Worm (Caenorhabditis elegans): ENCODE data around the gene srd-18.

Gene srd-18

DNA sequence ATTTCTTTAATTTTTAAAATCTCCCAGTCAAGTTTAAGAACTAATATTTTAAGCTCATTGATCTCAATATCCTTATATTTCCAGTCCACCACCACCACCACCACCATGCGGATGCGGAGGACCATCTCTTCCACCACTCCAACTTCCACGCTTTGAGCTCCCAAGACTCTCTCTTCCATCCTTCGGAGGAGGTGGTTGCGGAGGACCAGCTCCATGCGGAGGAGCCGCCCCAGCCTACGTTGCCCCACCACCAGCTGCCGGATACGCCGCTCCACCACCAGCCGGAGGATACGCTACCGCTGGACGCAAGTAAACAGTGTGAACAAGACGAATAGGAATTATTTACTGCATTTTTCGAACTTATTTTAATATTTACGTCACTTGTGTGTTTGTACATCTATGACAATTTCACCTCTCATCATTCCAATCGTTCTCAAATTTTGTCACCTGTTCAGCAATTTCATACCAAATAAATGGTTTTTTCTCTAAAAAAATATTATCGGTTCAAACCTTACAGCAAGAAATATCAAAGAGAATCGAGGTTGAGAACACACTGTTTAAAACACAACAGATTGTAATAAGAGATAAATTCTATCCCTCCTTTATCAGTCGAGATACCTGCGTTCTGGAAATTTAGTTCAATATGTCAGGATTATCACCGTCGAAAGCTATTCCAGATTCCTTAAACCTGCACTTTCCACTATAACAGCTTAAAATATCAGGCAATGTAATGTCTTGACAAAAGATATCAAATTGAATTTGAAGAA lies 15.3 kb downstream of the srd-18 start:
- TF ChIP-seq egrh-3 (GFP tag; IDR thresholded peaks at IDR 0.05) = peak; percentile 87
- TF ChIP-seq Y53F4B.3 (GFP tag; IDR thresholded peaks at IDR 0.05) = no peak
- peak; percentile 91 for TF ChIP-seq zfh-2 (GFP tag; conservative IDR thresholded peaks at IDR 0.05)
- no peak for TF ChIP-seq madf-10 (tag; optimal IDR thresholded peaks at IDR 0.05)
- TF ChIP-seq ama-1 (optimal IDR thresholded peaks at IDR 0.05) = no peak
- no peak for TF ChIP-seq ama-1 (GFP tag; optimal IDR thresholded peaks at IDR 0.05)
- TF ChIP-seq sdz-38 (tag; optimal IDR thresholded peaks at IDR 0.05) = no peak
- TF ChIP-seq K11D2.4 (GFP tag; IDR thresholded peaks at IDR 0.05) = no peak
- no peak for TF ChIP-seq fkh-3 (tag; optimal IDR thresholded peaks at IDR 0.05)
- TF ChIP-seq mxl-1 (tag; optimal IDR thresholded peaks at IDR 0.05) = no peak
- no peak for TF ChIP-seq nhr-27 (tag; optimal IDR thresholded peaks at IDR 0.05)

DNA sequence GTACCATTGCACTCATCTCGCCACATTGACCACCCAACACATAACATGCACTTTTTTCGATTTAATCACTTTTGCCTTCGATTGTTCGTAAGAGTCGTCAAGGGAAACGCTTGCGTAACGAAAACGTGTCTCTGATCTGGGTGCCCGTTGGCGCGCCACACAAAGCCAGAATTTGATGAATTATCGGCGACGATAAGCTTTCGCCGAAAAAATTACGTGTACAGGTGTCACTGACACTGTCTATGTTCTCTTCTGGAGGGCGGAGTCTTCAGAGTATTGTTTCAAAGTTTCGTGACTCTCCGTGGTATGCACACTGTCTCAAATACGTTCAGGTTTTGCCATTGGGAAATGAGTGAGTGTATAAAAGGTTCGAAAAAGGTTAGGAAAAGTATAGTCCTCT lies 16.0 kb downstream of the srd-18 start, which contains the start of gene F53F1.4:
TSS of gene F53F1.4 (plus strand) at position 390 of the 400 bp plus-strand sequence.
- TF ChIP-seq nfyb-1 (GFP tag; IDR thresholded peaks at IDR 0.05) (no peak), ztf-28 (GFP tag; IDR thresholded peaks at IDR 0.05) (0 out of 2 replicates have a peak, but pooled peaks have one; percentile 37)

DNA sequence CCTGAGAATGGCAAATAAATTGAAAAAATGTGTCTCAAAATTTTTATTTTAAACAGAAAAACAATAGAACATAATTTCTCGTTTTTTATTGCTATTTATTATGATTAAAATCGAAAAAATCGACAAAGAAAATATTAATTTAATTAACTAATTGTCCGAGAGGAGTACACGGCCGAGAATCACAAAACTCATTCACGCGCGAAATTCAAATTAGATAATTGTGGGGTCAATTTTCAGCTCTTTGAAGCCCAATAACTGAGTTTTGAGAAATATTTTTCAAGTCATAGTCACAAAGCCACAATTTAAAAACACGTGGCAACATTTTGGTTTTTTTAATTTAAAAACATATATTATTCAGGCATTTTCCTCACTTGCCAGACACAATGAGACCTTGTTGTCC lies 17.6 kb downstream of the srd-18 start:
- TF ChIP-seq Y79H2A.3 (GFP tag; conservative IDR thresholded peaks at IDR 0.05) (no peak), hlh-12 (tag; optimal IDR thresholded peaks at IDR 0.05) (no peak), dpl-1 (GFP tag; optimal IDR thresholded peaks at IDR 0.05) (peak; percentile 26), lsl-1 (GFP tag; optimal IDR thresholded peaks at IDR 0.05) (peak; percentile 20), ceh-91 (GFP tag; IDR thresholded peaks at IDR 0.05) (peak; percentile 37; the same call in 1 of the 2 replicates), ZK185.1 (tag; optimal IDR thresholded peaks at IDR 0.05; ENCODE audit: poor library complexity, severe bottlenecking) (peak; percentile 9), attf-3 (GFP tag; conservative IDR thresholded peaks at IDR 0.05) (0 out of 2 replicates have a peak, but pooled peaks have one; percentile 13), xnd-1 (tag; optimal IDR thresholded peaks at IDR 0.05) (peak; percentile 35), efl-1 (GFP tag; optimal IDR thresholded peaks at IDR 0.05) (peak; percentile 48), madf-8 (GFP tag; conservative IDR thresholded peaks at IDR 0.05) (peak; percentile 41; the same call in 1 of the 2 replicates), ztf-28 (GFP tag; IDR thresholded peaks at IDR 0.05) (0 out of 2 replicates have a peak, but pooled peaks have one; percentile 11), lin-54 (GFP tag; optimal IDR thresholded peaks at IDR 0.05) (peak; percentile 83), snpc-1.3 (tag; optimal IDR thresholded peaks at IDR 0.05; ENCODE audit: insufficient read depth) (no peak), unc-130 (GFP tag; optimal IDR thresholded peaks at IDR 0.05) (peak; percentile 5), lin-35 (GFP tag; optimal IDR thresholded peaks at IDR 0.05) (peak in 2 of 3 experiments; percentile 5 to 67), akir-1 (GFP tag; optimal IDR thresholded peaks at IDR 0.05) (no peak), aptf-2 (GFP tag; conservative IDR thresholded peaks at IDR 0.05) (0 out of 2 replicates have a peak, but pooled peaks have one; percentile 23)

DNA sequence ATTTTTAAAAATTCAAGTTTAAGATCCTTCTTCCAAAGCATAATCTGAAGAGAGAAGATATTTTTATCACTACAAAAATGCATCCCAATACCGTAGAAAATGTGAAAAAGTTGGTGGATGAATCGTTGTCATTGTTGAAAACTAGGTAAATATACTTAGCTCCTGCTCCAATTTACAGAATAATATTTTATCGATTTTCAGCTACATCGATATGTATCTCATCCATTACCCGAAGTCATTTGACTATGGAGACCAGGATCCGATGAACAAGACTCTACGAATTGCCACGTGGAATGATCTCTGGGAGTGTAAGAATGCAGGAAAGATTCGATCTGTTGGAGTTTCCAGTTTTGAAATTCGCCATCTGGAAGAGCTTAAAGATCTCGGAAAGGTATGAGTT lies 18.2 kb downstream of the srd-18 start:
- no peak for TF ChIP-seq B0261.1 (tag; optimal IDR thresholded peaks at IDR 0.05)
- TF ChIP-seq attf-3 (GFP tag; conservative IDR thresholded peaks at IDR 0.05) = 0 out of 2 replicates have a peak, but pooled peaks have one; percentile 6
- TF ChIP-seq Y53G8AR.9 (GFP tag; conservative IDR thresholded peaks at IDR 0.05) = 0 out of 2 replicates have a peak, but pooled peaks have one; percentile 46
- no peak for TF ChIP-seq mxl-1 (tag; optimal IDR thresholded peaks at IDR 0.05)

DNA sequence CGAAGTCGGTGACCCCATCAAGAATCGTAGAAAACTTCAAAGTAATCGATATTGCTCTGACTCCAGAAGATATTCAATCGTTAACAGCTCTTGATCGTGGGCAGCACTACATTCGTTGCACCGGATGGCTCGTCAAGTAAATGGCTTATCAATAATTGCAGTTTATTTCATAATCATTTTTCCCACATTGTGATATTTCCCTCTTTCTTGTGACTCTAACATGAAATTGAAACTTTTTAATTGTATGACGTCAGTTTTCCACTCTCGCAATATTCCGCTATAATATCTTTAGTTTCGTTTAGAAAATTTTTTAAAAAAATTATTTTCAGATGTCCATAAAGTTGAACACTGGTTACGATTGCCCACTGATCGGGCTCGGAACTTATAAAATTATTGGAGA lies 18.8 kb downstream of the srd-18 start, which contains the start of gene F53F1.3:
TSS of gene F53F1.3 (plus strand) at position 330 of the 400 bp plus-strand sequence.
- TF ChIP-seq ekl-4 (GFP tag; IDR thresholded peaks at IDR 0.05) (no peak), ets-4 (GFP tag; optimal IDR thresholded peaks at IDR 0.05) (no peak), lin-54 (GFP tag; optimal IDR thresholded peaks at IDR 0.05) (no peak), sptf-2 (GFP tag; optimal IDR thresholded peaks at IDR 0.05) (no peak), dox-1 (GFP tag; IDR thresholded peaks at IDR 0.05) (0 out of 2 replicates have a peak, but pooled peaks have one; percentile 27), cebp-1 (GFP tag; IDR thresholded peaks at IDR 0.05) (peak; percentile 57; the same call in 1 of the 2 replicates), cebp-1 (tag; optimal IDR thresholded peaks at IDR 0.05) (peak; percentile 67), attf-6 (GFP tag; IDR thresholded peaks at IDR 0.05) (no peak), B0035.1 (tag; optimal IDR thresholded peaks at IDR 0.05) (no peak), egrh-3 (GFP tag; IDR thresholded peaks at IDR 0.05) (no peak), T26A5.8 (tag; optimal IDR thresholded peaks at IDR 0.05) (no peak), nhr-80 (tag; optimal IDR thresholded peaks at IDR 0.05) (peak; percentile 55), F57A8.1 (GFP tag; optimal IDR thresholded peaks at IDR 0.05) (no peak)
